Worm (Caenorhabditis elegans) whole organism, midembryonic: ENCODE measurements around the gene ZK686.1.
A peak's percentile ranks its signal among the peaks of the same experiment; 100 is the strongest.

Experiments used
- T22C8.4 ChIP-seq: fragments of 200-800 bp; sonication (Bioruptor generic); IDR thresholded peaks from 2 replicates; pipeline ENCODE4 v1.3.6; 2022; ENCODE audit warnings: missing genetic modification characterization, missing compliant biosample characterization
- cog-1 ChIP-seq: sonication (generic microtip); optimal IDR thresholded peaks from 2 replicates; lab custom pipeline; 2016; ENCODE audit warnings: missing genetic modification characterization, missing compliant biosample characterization
- flt-1 ChIP-seq: fragments of 200-800 bp; sonication (Bioruptor generic); IDR thresholded peaks from 2 replicates; pipeline ENCODE4 v1.3.6; 2022; ENCODE audit warnings: missing genetic modification characterization, missing compliant biosample characterization
- klf-2 ChIP-seq: fragments of 200-800 bp; sonication (Bioruptor generic); conservative IDR thresholded peaks from 2 replicates; pipeline ENCODE4 v1.3.6; 2022; ENCODE audit warnings: missing genetic modification reagents, missing genetic modification characterization, missing compliant biosample characterization
- med-1 ChIP-seq: sonication (generic microtip); optimal IDR thresholded peaks from 2 replicates; lab custom pipeline; 2017; ENCODE audit warnings: missing genetic modification characterization, mild to moderate bottlenecking, missing compliant biosample characterization, antibody characterized with exemption, missing genetic modification reagents; ENCODE audit not compliant: insufficient read depth
- ref-1 ChIP-seq: fragments of 200-800 bp; sonication (Bioruptor generic); conservative IDR thresholded peaks from 2 replicates; pipeline ENCODE4 v1.3.6; 2022; ENCODE audit warnings: missing genetic modification reagents, missing genetic modification characterization, missing compliant biosample characterization
- tab-1 ChIP-seq: fragments of 200-800 bp; sonication (Bioruptor generic); IDR thresholded peaks from 2 replicates; pipeline ENCODE4 v1.3.6; 2022; ENCODE audit warnings: missing genetic modification characterization, missing compliant biosample characterization
- ztf-23 ChIP-seq: fragments of 200-800 bp; sonication (Bioruptor generic); IDR thresholded peaks from 2 replicates; pipeline ENCODE4 v1.3.6; 2022; ENCODE audit warnings: missing genetic modification reagents, missing genetic modification characterization, missing compliant biosample characterization
- ztf-29 ChIP-seq: fragments of 200-800 bp; sonication (Bioruptor generic); IDR thresholded peaks from 2 replicates; pipeline ENCODE4 v1.3.6; 2022; ENCODE audit warnings: missing genetic modification reagents, missing genetic modification characterization, missing compliant biosample characterization

Gene ZK686.1

ce11 chrIII:7762250-7762649 lies 10.7 kb upstream of the ZK686.1 start:
- TF ChIP-seq ztf-23 (GFP tag; lab: Robert Waterston, UW): no peak
- no peak for TF ChIP-seq med-1
- TF ChIP-seq klf-2 (GFP tag; lab: Robert Waterston, UW): no peak
- TF ChIP-seq flt-1 (GFP tag; lab: Robert Waterston, UW): no peak
- TF ChIP-seq ref-1 (GFP tag; lab: Robert Waterston, UW): no peak
- TF ChIP-seq ztf-29 (GFP tag; lab: Robert Waterston, UW): no peak
- no peak for TF ChIP-seq tab-1
- no peak for TF ChIP-seq cog-1 (tag; lab: Kevin White, UChicago)

- no peak for TF ChIP-seq flt-1 (GFP tag; lab: Robert Waterston, UW)
- TF ChIP-seq ztf-23 (GFP tag; lab: Robert Waterston, UW): no peak
- TF ChIP-seq ref-1 (GFP tag; lab: Robert Waterston, UW): no peak
- TF ChIP-seq med-1: no peak
- TF ChIP-seq tab-1: no peak
- TF ChIP-seq klf-2 (GFP tag; lab: Robert Waterston, UW): no peak
- TF ChIP-seq ztf-29 (GFP tag; lab: Robert Waterston, UW): no peak
- no peak for TF ChIP-seq T22C8.4 (GFP tag; lab: Robert Waterston, UW)
These were observed 9.4 kb upstream of the ZK686.1 start, which contains the start of gene mtx-2 for ce11 chrIII:7763503-7763902. mtx-2 (minus strand) TSS chrIII:7763603.

DNA sequence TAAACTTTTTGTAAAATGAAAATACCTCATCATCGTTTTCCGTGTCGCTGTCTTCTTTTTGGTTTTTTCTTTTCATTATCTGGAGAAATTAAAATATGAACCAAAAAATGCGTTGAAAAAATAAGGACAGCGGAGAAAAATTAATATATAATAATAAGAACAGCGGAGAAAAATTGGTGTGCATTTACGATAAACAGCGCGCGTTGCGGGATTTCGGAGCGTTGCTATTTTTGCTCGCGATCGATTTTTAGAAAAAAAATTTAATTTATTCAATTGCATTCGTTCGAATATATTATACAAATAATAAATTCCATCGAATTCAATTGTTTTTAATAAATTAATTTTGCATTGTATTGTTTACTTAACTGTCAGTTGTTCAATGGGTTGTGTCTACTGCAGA lies 7.0 kb upstream of the ZK686.1 start, which contains the start of gene ZK686.2:
Gene ZK686.2, minus strand, starts transcription at position 79 of the 400 bp plus-strand sequence.
- TF ChIP-seq T22C8.4 (GFP tag; lab: Robert Waterston, UW): peak; percentile 55
- no peak for TF ChIP-seq ztf-23 (GFP tag; lab: Robert Waterston, UW)
- TF ChIP-seq flt-1 (GFP tag; lab: Robert Waterston, UW): 0 out of 2 replicates have a peak, but pooled peaks have one; percentile 19

DNA sequence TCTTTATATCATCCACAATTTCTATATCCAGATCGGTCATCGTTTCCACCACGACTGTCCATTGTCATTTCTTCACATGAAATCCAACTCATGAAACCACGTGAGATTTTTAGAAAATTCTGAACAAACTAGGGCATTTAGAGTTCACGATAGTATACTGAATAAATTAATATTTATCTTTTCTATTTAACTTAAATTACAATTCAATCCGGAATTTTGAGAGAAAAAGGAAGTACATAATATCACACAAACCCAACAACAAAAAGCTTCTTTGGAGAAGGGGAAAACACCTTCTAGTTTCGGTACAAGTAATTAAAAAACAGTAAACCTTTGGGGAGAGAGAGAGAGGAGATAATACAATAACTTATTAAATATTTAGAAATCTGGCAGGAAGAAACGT lies 5.5 kb upstream of the ZK686.1 start, which contains the start of gene ZK686.5:
Gene ZK686.5, minus strand, starts transcription at position 101 of the 400 bp plus-strand sequence.
- TF ChIP-seq ztf-23 (GFP tag; lab: Robert Waterston, UW) (no peak), T22C8.4 (GFP tag; lab: Robert Waterston, UW) (no peak), med-1 (no peak), tab-1 (no peak), ref-1 (GFP tag; lab: Robert Waterston, UW) (no peak), klf-2 (GFP tag; lab: Robert Waterston, UW) (no peak)

DNA sequence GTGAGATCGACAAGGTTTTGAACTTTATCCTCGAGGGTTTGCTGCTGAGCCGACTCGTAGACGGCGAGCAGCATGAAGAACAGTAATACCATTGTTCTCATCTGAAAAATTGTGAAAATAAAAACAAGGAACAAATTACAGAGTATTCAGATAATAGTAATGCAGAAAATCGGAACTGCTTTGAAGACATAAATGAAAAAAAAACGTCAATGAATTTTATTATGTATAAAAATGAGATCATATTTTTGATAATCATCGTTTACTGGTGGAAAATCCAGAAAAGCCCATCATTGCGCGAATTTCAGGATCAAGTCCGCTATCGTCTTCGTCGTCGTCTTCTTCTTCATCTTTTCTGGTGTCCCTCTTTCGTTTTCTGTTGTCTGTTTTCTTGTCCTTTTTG lies 4.0 kb upstream of the ZK686.1 start, which contains the start of gene ZK686.3:
Gene ZK686.3, minus strand, starts transcription at position 101 of the 400 bp plus-strand sequence.
- no peak for TF ChIP-seq ztf-23 (GFP tag; lab: Robert Waterston, UW)
- no peak for TF ChIP-seq flt-1 (GFP tag; lab: Robert Waterston, UW)
- TF ChIP-seq cog-1 (tag; lab: Kevin White, UChicago): no peak
- TF ChIP-seq T22C8.4 (GFP tag; lab: Robert Waterston, UW): no peak
- no peak for TF ChIP-seq med-1
- TF ChIP-seq ref-1 (GFP tag; lab: Robert Waterston, UW): no peak
- no peak for TF ChIP-seq tab-1
- no peak for TF ChIP-seq klf-2 (GFP tag; lab: Robert Waterston, UW)
- no peak for TF ChIP-seq ztf-29 (GFP tag; lab: Robert Waterston, UW)

ce11 chrIII:7769965-7770364 lies 3.0 kb upstream of the ZK686.1 start, which contains the start of gene snu-23:
snu-23 (minus strand) TSS chrIII:7770120.
- TF ChIP-seq flt-1 (GFP tag; lab: Robert Waterston, UW) (0 out of 2 replicates have a peak, but pooled peaks have one; percentile 9), T22C8.4 (GFP tag; lab: Robert Waterston, UW) (no peak), tab-1 (no peak), cog-1 (tag; lab: Kevin White, UChicago) (no peak), ref-1 (GFP tag; lab: Robert Waterston, UW) (no peak), ztf-23 (GFP tag; lab: Robert Waterston, UW) (no peak), ztf-29 (GFP tag; lab: Robert Waterston, UW) (no peak), med-1 (no peak)

DNA sequence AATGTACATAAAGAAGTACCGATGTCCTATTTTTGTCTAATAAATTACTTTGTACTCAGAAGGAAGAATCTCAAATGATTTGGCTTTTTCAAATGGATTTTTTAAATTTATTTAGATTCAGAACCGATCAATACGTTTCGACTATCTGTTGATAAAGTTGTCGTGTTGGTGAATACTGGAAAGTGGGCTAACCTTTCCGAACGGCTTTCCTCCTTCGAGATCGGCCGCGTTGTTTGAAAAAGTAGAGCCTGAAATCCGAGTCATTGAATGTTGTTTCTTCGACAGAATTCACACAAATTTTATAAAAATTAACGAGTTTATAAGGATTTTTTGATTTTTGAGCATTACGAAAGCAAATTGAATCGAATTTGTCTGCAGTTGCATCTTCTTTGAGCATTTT lies 857 bp downstream of the ZK686.1 start:
- TF ChIP-seq T22C8.4 (GFP tag; lab: Robert Waterston, UW) (no peak), med-1 (no peak), ztf-23 (GFP tag; lab: Robert Waterston, UW) (no peak), tab-1 (no peak), flt-1 (GFP tag; lab: Robert Waterston, UW) (no peak), cog-1 (tag; lab: Kevin White, UChicago) (no peak), ztf-29 (GFP tag; lab: Robert Waterston, UW) (no peak), klf-2 (GFP tag; lab: Robert Waterston, UW) (no peak), ref-1 (GFP tag; lab: Robert Waterston, UW) (no peak)

ce11 chrIII:7775983-7776440 lies 3.1 kb downstream of the ZK686.1 start, which contains the start of gene bath-15:
bath-15 (minus strand) TSS chrIII:7776033.
- no peak for TF ChIP-seq flt-1 (GFP tag; lab: Robert Waterston, UW)
- TF ChIP-seq klf-2 (GFP tag; lab: Robert Waterston, UW): no peak
- TF ChIP-seq ztf-29 (GFP tag; lab: Robert Waterston, UW): no peak

DNA sequence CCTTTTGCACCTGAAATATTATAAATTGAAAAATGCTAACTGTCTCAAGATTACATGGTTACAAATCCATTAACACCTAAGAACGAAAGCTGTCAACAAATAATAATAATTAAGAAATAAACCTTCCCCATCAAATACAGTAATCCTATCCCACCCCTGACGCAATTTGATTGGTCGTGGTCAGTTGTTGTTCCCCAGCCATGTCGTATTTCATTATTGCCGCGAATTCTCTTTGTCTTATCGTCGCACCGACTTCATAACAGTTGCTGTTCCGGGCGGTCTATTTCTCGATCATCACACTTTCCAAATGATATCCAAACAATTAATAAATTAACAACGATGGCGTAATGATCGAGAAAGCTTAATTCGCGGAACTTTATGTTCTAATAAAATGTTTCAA lies 5.6 kb downstream of the ZK686.1 start:
- TF ChIP-seq tab-1: no peak
- TF ChIP-seq ref-1 (GFP tag; lab: Robert Waterston, UW): no peak
- no peak for TF ChIP-seq med-1
- TF ChIP-seq klf-2 (GFP tag; lab: Robert Waterston, UW): no peak
- TF ChIP-seq ztf-29 (GFP tag; lab: Robert Waterston, UW): no peak
- TF ChIP-seq T22C8.4 (GFP tag; lab: Robert Waterston, UW): no peak
- TF ChIP-seq flt-1 (GFP tag; lab: Robert Waterston, UW): no peak
- TF ChIP-seq ztf-23 (GFP tag; lab: Robert Waterston, UW): no peak
- TF ChIP-seq cog-1 (tag; lab: Kevin White, UChicago): no peak

DNA sequence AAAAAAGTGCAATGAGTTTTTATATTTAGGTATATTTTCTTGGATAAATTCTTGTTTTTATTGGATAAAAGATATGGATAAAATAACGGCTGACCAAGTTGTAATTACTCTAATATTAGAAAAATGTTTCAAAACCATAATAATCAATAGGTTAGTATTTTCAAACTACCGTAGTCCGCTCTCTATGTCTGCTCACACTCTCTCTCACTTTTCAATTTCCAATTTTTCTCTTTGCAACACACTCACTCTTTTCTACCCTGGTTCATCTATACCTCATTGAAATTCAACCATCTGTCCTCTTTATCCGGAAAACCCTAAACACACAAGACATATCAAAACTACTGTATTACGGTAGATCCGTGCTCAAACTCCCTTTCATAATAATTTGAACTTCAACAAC lies 6.4 kb downstream of the ZK686.1 start:
- TF ChIP-seq cog-1 (tag; lab: Kevin White, UChicago) (no peak), ref-1 (GFP tag; lab: Robert Waterston, UW) (no peak), tab-1 (no peak)
